Fruit fly (Drosophila melanogaster) whole organism, adult: ENCODE data around the gene Ttc30.

Experiments used
- CG14711 ChIP-seq: fragments of 200-800 bp; sonication (Bioruptor generic); optimal IDR thresholded peaks from 2 replicates; lab custom pipeline; 2018; ENCODE audit warnings: missing biosample characterization, mild to moderate bottlenecking, missing genetic modification characterization, moderate library complexity
- CG5204 ChIP-seq: fragments of 200-800 bp; sonication (Bioruptor generic); optimal IDR thresholded peaks from 2 replicates; lab custom pipeline; 2016; ENCODE audit warnings: missing biosample characterization, missing genetic modification characterization
- bab1 ChIP-seq: fragments of 200-800 bp; sonication (Bioruptor generic); optimal IDR thresholded peaks from 3 replicates; lab custom pipeline; 2019; ENCODE audit warnings: missing biosample characterization, mild to moderate bottlenecking, missing genetic modification characterization, moderate library complexity

dm6 chr2L:13101477-13101876 lies 5.1 kb upstream of the Ttc30 start:
- no peak for TF ChIP-seq CG5204 (GFP tag; lab: Kevin White, UChicago)
- TF ChIP-seq CG14711 (tag; lab: Kevin White, UChicago), result no peak
- TF ChIP-seq bab1 (GFP tag; lab: Kevin White, UChicago), result no peak
